Fruit fly (Drosophila melanogaster) whole organism, embryonic: ENCODE measurements around the gene ppk13.
A peak's percentile ranks its signal among the peaks of the same experiment; 100 is the strongest.

Source experiments
- Atf-2 ChIP-seq: fragments of 200-800 bp; sonication (Bioruptor generic); optimal IDR thresholded peaks from 2 replicates; lab custom pipeline; 2016; ENCODE audit warnings: missing biosample characterization, missing genetic modification characterization
- CG11696 ChIP-seq: fragments of 200-800 bp; sonication (Bioruptor generic); IDR thresholded peaks from 2 replicates; pipeline ENCODE4 v1.3.6; 2022; ENCODE audit warnings: missing biosample characterization, missing genetic modification characterization
- CG12071 ChIP-seq: fragments of 200-800 bp; sonication (Bioruptor generic); optimal IDR thresholded peaks from 3 replicates; lab custom pipeline; 2018; ENCODE audit warnings: missing biosample characterization, mild to moderate bottlenecking, missing genetic modification characterization
- CG12391 ChIP-seq: fragments of 200-800 bp; sonication (Bioruptor generic); optimal IDR thresholded peaks from 3 replicates; lab custom pipeline; 2018; ENCODE audit warnings: missing biosample characterization, mild to moderate bottlenecking, missing genetic modification characterization, moderate library complexity
- CG14014 ChIP-seq: fragments of 200-800 bp; sonication (Bioruptor generic); IDR thresholded peaks from 2 replicates; pipeline ENCODE4 v1.3.6; 2022; ENCODE audit warnings: missing biosample characterization, missing genetic modification characterization
- CG17186 ChIP-seq: fragments of 200-800 bp; sonication (Bioruptor generic); optimal IDR thresholded peaks from 3 replicates; lab custom pipeline; 2017; ENCODE audit warnings: missing biosample characterization, missing genetic modification reagents, missing genetic modification characterization
- CG17568 ChIP-seq: fragments of 200-800 bp; sonication (Bioruptor generic); optimal IDR thresholded peaks from 2 replicates; lab custom pipeline; 2018; ENCODE audit warnings: missing biosample characterization, mild to moderate bottlenecking, missing genetic modification characterization, moderate library complexity
- CG18262 ChIP-seq: fragments of 200-800 bp; optimal IDR thresholded peaks from 3 replicates; lab custom pipeline; 2019; ENCODE audit warnings: missing biosample characterization, mild to moderate bottlenecking, missing genetic modification characterization, moderate library complexity
- CG6813 ChIP-seq: fragments of 200-800 bp; sonication (Bioruptor generic); optimal IDR thresholded peaks from 2 replicates; lab custom pipeline; 2017; ENCODE audit warnings: missing biosample characterization, missing genetic modification characterization, mild to moderate bottlenecking, moderate library complexity, missing genetic modification reagents
- CG6854 ChIP-seq: fragments of 200-800 bp; sonication (Bioruptor generic); optimal IDR thresholded peaks from 3 replicates; lab custom pipeline; 2017; ENCODE audit warnings: missing biosample characterization, mild to moderate bottlenecking, missing genetic modification characterization
- CG7372 ChIP-seq: fragments of 200-800 bp; sonication (Bioruptor generic); IDR thresholded peaks from 2 replicates; pipeline ENCODE4 v1.3.6; 2022; ENCODE audit warnings: missing biosample characterization, missing genetic modification characterization
- CG7745 ChIP-seq: fragments of 200-800 bp; sonication (Bioruptor generic); optimal IDR thresholded peaks from 2 replicates; lab custom pipeline; 2018; ENCODE audit warnings: missing biosample characterization, mild to moderate bottlenecking, missing genetic modification characterization, moderate library complexity
- CG8478 ChIP-seq: fragments of >200 bp; optimal IDR thresholded peaks from 2 replicates; lab custom pipeline; 2018
- CG8944 ChIP-seq: fragments of 200-800 bp; sonication (Bioruptor generic); optimal IDR thresholded peaks from 3 replicates; lab custom pipeline; 2016; ENCODE audit warnings: missing biosample characterization, missing genetic modification characterization
- CTCF ChIP-seq: fragments of 200-800 bp; sonication (Bioruptor generic); optimal IDR thresholded peaks from 2 replicates; lab custom pipeline; 2017; ENCODE audit warnings: missing biosample characterization, mild to moderate bottlenecking, missing genetic modification characterization, moderate library complexity
- Dbx ChIP-seq: fragments of 200-800 bp; sonication (Bioruptor generic); IDR thresholded peaks from 3 replicates; pipeline ENCODE4 v1.3.6; 2022; ENCODE audit warnings: missing biosample characterization, missing genetic modification characterization
- Doc2 ChIP-seq: fragments of 200-800 bp; sonication (Bioruptor generic); IDR thresholded peaks from 2 replicates; pipeline ENCODE4 v1.3.6; 2022; ENCODE audit warnings: missing biosample characterization, missing genetic modification characterization
- Dref ChIP-seq: fragments of 200-800 bp; sonication (Bioruptor generic); IDR thresholded peaks from 2 replicates; pipeline ENCODE4 v1.3.6; 2022; ENCODE audit warnings: missing biosample characterization, missing genetic modification characterization
- Drgx ChIP-seq: fragments of 200-800 bp; sonication (Bioruptor generic); IDR thresholded peaks from 2 replicates; pipeline ENCODE4 v1.3.6; 2022; ENCODE audit warnings: missing biosample characterization, missing genetic modification characterization
- Elba2 ChIP-seq: fragments of 200-800 bp; sonication (Bioruptor generic); optimal IDR thresholded peaks from 3 replicates; lab custom pipeline; 2016; ENCODE audit warnings: missing biosample characterization, missing genetic modification characterization
- Fer1 ChIP-seq: fragments of 200-800 bp; sonication (Bioruptor generic); optimal IDR thresholded peaks from 2 replicates; lab custom pipeline; 2017; ENCODE audit warnings: missing biosample characterization, mild to moderate bottlenecking, missing genetic modification characterization
- Hr78 ChIP-seq, 2 experiments: fragments of 200-800 bp in 1 of 2; fragments of >200 bp in 1 of 2; sonication (Bioruptor generic) in 1 of 2; optimal IDR thresholded peaks; 2 replicates each; lab custom pipeline; 2017 to 2019; ENCODE audit warnings: missing biosample characterization in 2 of 2, missing genetic modification characterization in 2 of 2, mild to moderate bottlenecking in 1 of 2, moderate library complexity in 1 of 2
- Lhr ChIP-seq: fragments of 200-800 bp; sonication (Bioruptor generic); optimal IDR thresholded peaks from 3 replicates; lab custom pipeline; 2017; ENCODE audit warnings: mild to moderate bottlenecking, missing biosample characterization, missing genetic modification reagents, missing genetic modification characterization
- Max ChIP-seq: fragments of 200-800 bp; sonication (Bioruptor generic); optimal IDR thresholded peaks from 2 replicates; lab custom pipeline; 2016; ENCODE audit warnings: missing biosample characterization, mild to moderate bottlenecking, missing genetic modification characterization
- Oli ChIP-seq: fragments of 200-800 bp; sonication (Bioruptor generic); optimal IDR thresholded peaks from 2 replicates; lab custom pipeline; 2018; ENCODE audit warnings: missing biosample characterization, mild to moderate bottlenecking, missing genetic modification characterization, moderate library complexity
- Spps ChIP-seq: fragments of 200-800 bp; sonication (Bioruptor generic); optimal IDR thresholded peaks from 2 replicates; lab custom pipeline; 2018; ENCODE audit warnings: missing biosample characterization, mild to moderate bottlenecking, missing genetic modification characterization
- Usf ChIP-seq: fragments of 200-800 bp; sonication (Bioruptor generic); optimal IDR thresholded peaks from 2 replicates; lab custom pipeline; 2017; ENCODE audit warnings: missing genotype, missing biosample characterization, missing genetic modification characterization
- Vsx1 ChIP-seq: fragments of 200-800 bp; sonication (Bioruptor generic); optimal IDR thresholded peaks from 2 replicates; lab custom pipeline; 2017; ENCODE audit warnings: missing biosample characterization, mild to moderate bottlenecking, missing genetic modification characterization, missing genetic modification reagents
- ase ChIP-seq: fragments of 200-800 bp; sonication (Bioruptor generic); IDR thresholded peaks from 3 replicates; pipeline ENCODE4 v1.3.6; 2022; ENCODE audit warnings: missing biosample characterization, missing genetic modification characterization
- bab2 ChIP-seq: fragments of 200-800 bp; sonication (Bioruptor generic); optimal IDR thresholded peaks from 2 replicates; lab custom pipeline; 2016; ENCODE audit warnings: missing biosample characterization, missing genetic modification characterization
- bsh ChIP-seq, 2 experiments: fragments of 200-800 bp; sonication (Bioruptor generic); optimal IDR thresholded peaks; 2 replicates each; lab custom pipeline; 2017 to 2018; ENCODE audit warnings: mild to moderate bottlenecking in 2 of 2, missing biosample characterization in 2 of 2, missing genetic modification characterization in 2 of 2, moderate library complexity in 1 of 2
- cad ChIP-seq: fragments of >200 bp; optimal IDR thresholded peaks from 2 replicates; lab custom pipeline; 2017; ENCODE audit warnings: missing biosample characterization, missing genetic modification characterization
- caup ChIP-seq: fragments of 200-800 bp; sonication (Bioruptor generic); optimal IDR thresholded peaks from 3 replicates; lab custom pipeline; 2017; ENCODE audit warnings: missing biosample characterization, mild to moderate bottlenecking, missing genetic modification characterization, moderate library complexity; ENCODE audit not compliant: severe bottlenecking
- chinmo ChIP-seq: fragments of 200-800 bp; sonication (Bioruptor generic); IDR thresholded peaks from 4 replicates; pipeline ENCODE4 v1.3.6; 2022; ENCODE audit warnings: missing biosample characterization, missing genetic modification characterization; ENCODE audit not compliant: partially characterized antibody
- ci ChIP-seq: fragments of 200-800 bp; sonication (Bioruptor generic); IDR thresholded peaks from 3 replicates; pipeline ENCODE4 v1.3.6; 2022; ENCODE audit warnings: missing biosample characterization, missing genetic modification characterization
- cwo ChIP-seq: fragments of 200-800 bp; sonication (Bioruptor generic); optimal IDR thresholded peaks from 3 replicates; lab custom pipeline; 2017; ENCODE audit warnings: missing biosample characterization, missing genetic modification characterization, mild to moderate bottlenecking, moderate library complexity, missing genetic modification reagents
- dati ChIP-seq: fragments of 200-800 bp; sonication (Bioruptor generic); IDR thresholded peaks from 2 replicates; pipeline ENCODE4 v1.3.6; 2022; ENCODE audit warnings: missing biosample characterization, missing genetic modification characterization
- dmrt99B ChIP-seq: fragments of 200-800 bp; sonication (Bioruptor generic); optimal IDR thresholded peaks from 2 replicates; lab custom pipeline; 2018; ENCODE audit warnings: missing biosample characterization, mild to moderate bottlenecking, missing genetic modification characterization, moderate library complexity
- fd64A ChIP-seq: fragments of 200-800 bp; sonication (Bioruptor generic); optimal IDR thresholded peaks from 3 replicates; lab custom pipeline; 2018; ENCODE audit warnings: missing biosample characterization, mild to moderate bottlenecking, missing genetic modification characterization
- fu2 ChIP-seq: fragments of 200-800 bp; sonication (Bioruptor generic); optimal IDR thresholded peaks from 2 replicates; lab custom pipeline; 2016; ENCODE audit warnings: missing biosample characterization, missing genetic modification characterization
- gt ChIP-seq: fragments of 200-800 bp; sonication (Bioruptor generic); IDR thresholded peaks from 2 replicates; pipeline ENCODE4 v1.3.6; 2022; ENCODE audit warnings: missing biosample characterization, missing genetic modification characterization
- hbn ChIP-seq: fragments of 200-800 bp; sonication (Bioruptor generic); IDR thresholded peaks from 2 replicates; pipeline ENCODE4 v1.3.6; 2022; ENCODE audit warnings: missing biosample characterization, missing genetic modification characterization; ENCODE audit not compliant: partially characterized antibody
- lab ChIP-seq: fragments of 200-800 bp; sonication (Bioruptor generic); optimal IDR thresholded peaks from 3 replicates; lab custom pipeline; 2017; ENCODE audit warnings: missing biosample characterization, missing genetic modification characterization, mild to moderate bottlenecking, moderate library complexity, missing genetic modification reagents
- pan ChIP-seq, 4 experiments: fragments of >200 bp in 3 of 4; fragments of 200-800 bp in 1 of 4; sonication (Bioruptor generic) in 1 of 4; optimal IDR thresholded peaks in 3 of 4; IDR thresholded peaks in 1 of 4; 2 replicates each; pipeline versions ENCODE4 v1.3.6 to Lab custom; 2017 to 2022; ENCODE audit warnings: missing biosample characterization in 2 of 4, missing genetic modification characterization in 2 of 4, mixed read lengths in 1 of 4
- sd ChIP-seq: fragments of 200-800 bp; sonication (Bioruptor generic); optimal IDR thresholded peaks from 3 replicates; lab custom pipeline; 2018; ENCODE audit warnings: missing biosample characterization, mild to moderate bottlenecking, missing genetic modification characterization, moderate library complexity
- sim ChIP-seq: fragments of 200-800 bp; sonication (Bioruptor generic); IDR thresholded peaks from 2 replicates; pipeline ENCODE4 v1.3.6; 2022; ENCODE audit warnings: missing biosample characterization, missing genetic modification characterization
- sna ChIP-seq: fragments of 200-800 bp; sonication (Bioruptor generic); IDR thresholded peaks from 2 replicates; pipeline ENCODE4 v1.3.6; 2022; ENCODE audit warnings: missing biosample characterization, missing genetic modification characterization; ENCODE audit not compliant: partially characterized antibody
- tgo ChIP-seq: fragments of 200-800 bp; sonication (Bioruptor generic); IDR thresholded peaks from 3 replicates; pipeline ENCODE4 v1.3.6; 2022; ENCODE audit warnings: missing biosample characterization, missing genetic modification characterization
- tio ChIP-seq: fragments of 200-800 bp; sonication (Bioruptor generic); optimal IDR thresholded peaks from 2 replicates; lab custom pipeline; 2017; ENCODE audit warnings: missing biosample characterization, missing genetic modification characterization, inconsistent platforms
- wdn ChIP-seq: fragments of 200-800 bp; sonication (Bioruptor generic); IDR thresholded peaks from 2 replicates; pipeline ENCODE4 v1.3.6; 2022; ENCODE audit warnings: missing biosample characterization, missing genetic modification characterization
- wor ChIP-seq: fragments of 200-800 bp; sonication (Bioruptor generic); IDR thresholded peaks from 2 replicates; pipeline ENCODE4 v1.3.6; 2022; ENCODE audit warnings: missing biosample characterization, missing genetic modification characterization

Gene ppk13

DNA sequence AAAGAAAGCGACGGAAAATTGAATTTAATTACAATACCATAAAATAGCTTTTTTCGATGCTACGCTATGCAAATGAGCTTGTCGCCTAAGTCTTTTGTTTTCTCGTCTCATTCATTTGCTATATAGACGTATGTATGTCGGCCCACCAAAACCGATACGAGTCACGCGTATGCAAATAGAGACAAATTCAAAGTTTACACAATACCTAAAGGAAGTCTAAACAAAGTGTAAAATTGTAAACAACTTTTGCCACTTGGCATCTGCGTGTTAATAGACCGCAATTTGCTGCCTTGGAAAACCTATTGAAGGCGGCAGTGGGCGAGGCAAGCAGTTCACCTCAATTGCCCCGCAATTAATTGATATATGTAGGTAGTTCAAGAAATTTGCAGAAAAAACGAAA lies 25.9 kb downstream of the ppk13 start (continued):
- TF ChIP-seq chinmo (GFP tag; lab: Robert Waterston, UW): 0 out of 4 replicates have a peak, but pooled peaks have one; percentile 63
- TF ChIP-seq CG8944 (GFP tag; lab: Kevin White, UChicago): no peak
- TF ChIP-seq Hr78 (GFP tag; optimal IDR thresholded peaks at IDR 0.05; lab: Kevin White, UChicago): no peak
- no peak for TF ChIP-seq gt (GFP tag; lab: Robert Waterston, UW)
- TF ChIP-seq bsh (GFP tag; optimal IDR thresholded peaks at IDR 0.05; lab: Kevin White, UChicago): no peak
- no peak for TF ChIP-seq Elba2 (GFP tag; lab: Kevin White, UChicago)
- TF ChIP-seq Atf-2 (GFP tag; lab: Kevin White, UChicago): no peak
- no peak for TF ChIP-seq Drgx (GFP tag; lab: Robert Waterston, UW)
- TF ChIP-seq bab2 (GFP tag; lab: Kevin White, UChicago): no peak
- no peak for TF ChIP-seq sim (GFP tag; lab: Robert Waterston, UW)
- TF ChIP-seq tio: no peak
- no peak for TF ChIP-seq Dref (GFP tag; lab: Robert Waterston, UW)
- TF ChIP-seq Spps (tag; lab: Kevin White, UChicago): no peak
- peak; percentile 11 for TF ChIP-seq Fer1 (GFP tag; lab: Kevin White, UChicago)
- peak; percentile 26 for TF ChIP-seq Vsx1 (GFP tag; lab: Kevin White, UChicago)
- TF ChIP-seq fu2 (GFP tag; lab: Kevin White, UChicago): no peak
- no peak for TF ChIP-seq cad (GFP tag; lab: Kevin White, UChicago)
- TF ChIP-seq ase (GFP tag; lab: Robert Waterston, UW): no peak
- peak; percentile 0 for TF ChIP-seq caup (GFP tag; lab: Kevin White, UChicago)
- TF ChIP-seq CG8478 (lab: Kevin White, UChicago): no peak
- no peak for TF ChIP-seq CG6854
- TF ChIP-seq tgo (GFP tag; lab: Robert Waterston, UW): no peak
- no peak for TF ChIP-seq dmrt99B (tag; lab: Kevin White, UChicago)
- TF ChIP-seq CG11696 (GFP tag; lab: Robert Waterston, UW): no peak
- no peak for TF ChIP-seq CG17186 (GFP tag; lab: Kevin White, UChicago)
- no peak for TF ChIP-seq CTCF (GFP tag; lab: Kevin White, UChicago)
- TF ChIP-seq Dbx: peak; percentile 30; the same call in 1 of the 3 replicates
- TF ChIP-seq Oli: no peak
- no peak for TF ChIP-seq sd
- TF ChIP-seq lab: peak; percentile 45
- no peak for TF ChIP-seq Max (GFP tag; lab: Kevin White, UChicago)
- TF ChIP-seq Doc2 (GFP tag; lab: Robert Waterston, UW): no peak
- no peak for TF ChIP-seq CG12391 (tag; lab: Kevin White, UChicago)
- TF ChIP-seq wor (GFP tag; lab: Robert Waterston, UW): no peak
- no peak for TF ChIP-seq CG14014
- no peak for TF ChIP-seq CG17568 (GFP tag; lab: Kevin White, UChicago)
- TF ChIP-seq pan (optimal IDR thresholded peaks at IDR 0.05; lab: Kevin White, UChicago): no peak
- TF ChIP-seq pan (GFP tag; optimal IDR thresholded peaks at IDR 0.05 in 1 of 2, IDR thresholded peaks at IDR 0.05 in 1 of 2): no peak
- no peak for TF ChIP-seq CG7745 (tag; lab: Kevin White, UChicago)
- no peak for TF ChIP-seq fd64A (GFP tag; lab: Kevin White, UChicago)
- TF ChIP-seq wdn: no peak
- no peak for TF ChIP-seq CG7372 (GFP tag; lab: Robert Waterston, UW)
- TF ChIP-seq Usf (GFP tag; lab: Kevin White, UChicago): no peak
- peak; percentile 34 for TF ChIP-seq CG12071 (GFP tag; lab: Kevin White, UChicago)
- no peak for TF ChIP-seq dati (GFP tag; lab: Robert Waterston, UW)
- TF ChIP-seq hbn (GFP tag; lab: Robert Waterston, UW): no peak
- no peak for TF ChIP-seq sna (GFP tag; lab: Robert Waterston, UW)
- no peak for TF ChIP-seq CG6813 (GFP tag; lab: Kevin White, UChicago)
- no peak for TF ChIP-seq CG18262 (tag; lab: Kevin White, UChicago)
- TF ChIP-seq cwo: peak; percentile 71
- peak; percentile 51; the same call in 1 of the 3 replicates for TF ChIP-seq ci
- TF ChIP-seq Lhr (GFP tag; lab: Kevin White, UChicago): no peak
